Fruit fly (Drosophila melanogaster): ENCODE results near the gene CG6938.

DNA sequence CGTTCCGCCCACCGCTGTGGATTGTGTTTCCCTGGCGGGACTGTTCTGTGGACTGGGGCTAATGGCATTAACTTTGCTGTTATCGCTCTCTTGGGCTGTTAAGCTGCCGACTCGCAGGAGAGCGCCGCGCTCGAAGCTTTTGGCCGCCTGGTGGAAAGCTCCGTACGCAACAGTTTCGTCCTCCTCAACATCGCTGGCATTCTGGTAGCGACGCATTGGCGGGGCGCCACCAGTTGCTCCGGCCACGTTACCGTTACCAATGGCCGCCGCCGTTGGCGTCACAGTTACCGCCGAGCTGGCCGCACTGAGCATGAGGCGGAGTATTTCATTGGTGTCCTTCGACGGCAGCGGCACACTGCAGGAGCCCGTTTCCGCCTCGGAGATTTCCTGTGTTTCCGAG is 47.4 kb upstream of the CG6938 start:
- TF ChIP-seq pan (optimal IDR thresholded peaks at IDR 0.05) (no peak), h (GFP tag; optimal IDR thresholded peaks at IDR 0.05) (no peak), sage (GFP tag; optimal IDR thresholded peaks at IDR 0.05) (no peak), fru (GFP tag; optimal IDR thresholded peaks at IDR 0.05) (no peak), tai (GFP tag; optimal IDR thresholded peaks at IDR 0.05) (no peak), Abd-B (GFP tag; optimal IDR thresholded peaks at IDR 0.05) (no peak), Sp1 (GFP tag; optimal IDR thresholded peaks at IDR 0.05) (no peak), woc (GFP tag; optimal IDR thresholded peaks at IDR 0.05) (no peak), Jra (GFP tag; optimal IDR thresholded peaks at IDR 0.05) (no peak), usp (GFP tag; optimal IDR thresholded peaks at IDR 0.05) (no peak)
